Worm (Caenorhabditis elegans) whole organism, L2 larva: Measurements from ENCODE around the gene rpb-2.

Experiments used
- lin-39 ChIP-seq: fragments of 150-350 bp; optimal IDR thresholded peaks from 2 replicates; lab custom pipeline; 2014; ENCODE audit warnings: missing biosample characterization, missing genetic modification reagents, missing genetic modification characterization
- nhr-237 ChIP-seq: fragments of 150-350 bp; optimal IDR thresholded peaks from 2 replicates; lab custom pipeline; 2014; ENCODE audit warnings: missing biosample characterization, missing genetic modification characterization

- TF ChIP-seq lin-39, result no peak
- no peak for TF ChIP-seq nhr-237
Observed at ce11 chrIII:4917077-4917476, 22.3 kb upstream of the rpb-2 start, which contains the start of gene rars-1.
